Fruit fly (Drosophila melanogaster) whole organism: ENCODE data around the gene THADA.

Source experiments
- EcR ChIP-seq, 2 experiments: fragments of >200 bp; optimal IDR thresholded peaks; 2 replicates each; lab custom pipeline; 2017; ENCODE audit warnings: missing biosample characterization in 2 of 2, missing genetic modification characterization in 2 of 2, missing genetic modification reagents in 2 of 2
- pan ChIP-seq: fragments of >200 bp; optimal IDR thresholded peaks from 2 replicates; lab custom pipeline; 2017
- psq ChIP-seq: fragments of >200 bp; optimal IDR thresholded peaks from 2 replicates; lab custom pipeline; 2017
- usp ChIP-seq: fragments of >200 bp; optimal IDR thresholded peaks from 2 replicates; lab custom pipeline; 2017; ENCODE audit warnings: missing biosample characterization, missing genetic modification characterization, mixed read lengths

dm6 chrX:19884204-19884603 lies 18.9 kb upstream of the THADA start:
- no peak for TF ChIP-seq usp (GFP tag; lab: Kevin White, UChicago)
- no peak for TF ChIP-seq EcR (GFP tag; optimal IDR thresholded peaks at IDR 0.05; lab: Kevin White, UChicago)
- no peak for TF ChIP-seq pan (lab: Kevin White, UChicago)
- no peak for TF ChIP-seq psq
